Worm (Caenorhabditis elegans) whole organism, late embryonic: Measurements from ENCODE around the gene F07F6.2.

Source experiments
- C38D4.7 ChIP-seq: fragments of 200-800 bp; sonication (Bioruptor generic); optimal IDR thresholded peaks from 2 replicates; lab custom pipeline; 2018; ENCODE audit warnings: mild to moderate bottlenecking, missing genetic modification characterization, moderate library complexity, missing compliant biosample characterization
- K09A11.1 ChIP-seq: sonication (generic microtip); optimal IDR thresholded peaks from 2 replicates; lab custom pipeline; 2017; ENCODE audit warnings: antibody characterized with exemption, mild to moderate bottlenecking, missing genetic modification characterization, missing compliant biosample characterization; ENCODE audit not compliant: insufficient read depth
- ahr-1 ChIP-seq: sonication (generic microtip); optimal IDR thresholded peaks from 2 replicates; lab custom pipeline; 2016; ENCODE audit warnings: missing genetic modification characterization, missing compliant biosample characterization
- ceh-18 ChIP-seq: sonication (generic microtip); optimal IDR thresholded peaks from 2 replicates; lab custom pipeline; 2016; ENCODE audit warnings: missing genetic modification characterization, missing compliant biosample characterization
- ceh-24 ChIP-seq: sonication (generic microtip); optimal IDR thresholded peaks from 2 replicates; lab custom pipeline; 2016; ENCODE audit warnings: mild to moderate bottlenecking, missing genetic modification characterization, missing compliant biosample characterization
- ceh-31 ChIP-seq: sonication (generic microtip); optimal IDR thresholded peaks from 2 replicates; lab custom pipeline; 2016; ENCODE audit warnings: missing genetic modification characterization, missing compliant biosample characterization
- ceh-34 ChIP-seq: sonication (generic microtip); optimal IDR thresholded peaks from 2 replicates; lab custom pipeline; 2016; ENCODE audit warnings: mild to moderate bottlenecking, missing genetic modification characterization, missing compliant biosample characterization
- ceh-45 ChIP-seq: fragments of 200-800 bp; sonication (Bioruptor generic); IDR thresholded peaks from 2 replicates; pipeline ENCODE4 v1.3.6; 2022; ENCODE audit warnings: missing genetic modification reagents, missing genetic modification characterization, missing compliant biosample characterization
- ceh-48 ChIP-seq: sonication (generic microtip); optimal IDR thresholded peaks from 2 replicates; lab custom pipeline; 2016; ENCODE audit warnings: missing genetic modification characterization, inconsistent platforms, missing compliant biosample characterization
- dmd-4 ChIP-seq: sonication (generic microtip); optimal IDR thresholded peaks from 2 replicates; lab custom pipeline; 2016; ENCODE audit warnings: borderline replicate concordance, missing genetic modification characterization, missing compliant biosample characterization
- elt-2 ChIP-seq: sonication (generic microtip); optimal IDR thresholded peaks from 2 replicates; lab custom pipeline; 2016; ENCODE audit warnings: missing genetic modification reagents, missing genetic modification characterization, missing compliant biosample characterization
- elt-4 ChIP-seq: sonication (generic microtip); optimal IDR thresholded peaks from 2 replicates; lab custom pipeline; 2016; ENCODE audit warnings: missing genetic modification characterization, missing compliant biosample characterization
- fax-1 ChIP-seq: sonication (generic microtip); optimal IDR thresholded peaks from 2 replicates; lab custom pipeline; 2016; ENCODE audit warnings: missing genotype, missing genetic modification characterization, missing compliant biosample characterization
- fkh-10 ChIP-seq: fragments of 150-350 bp; optimal IDR thresholded peaks from 2 replicates; lab custom pipeline; 2014; ENCODE audit warnings: missing biosample characterization, missing genetic modification reagents, missing genetic modification characterization
- fkh-6 ChIP-seq: sonication (generic microtip); optimal IDR thresholded peaks from 2 replicates; lab custom pipeline; 2016; ENCODE audit warnings: missing genetic modification characterization, missing compliant biosample characterization
- gmeb-2 ChIP-seq: sonication (generic microtip); optimal IDR thresholded peaks from 2 replicates; lab custom pipeline; 2016; ENCODE audit warnings: missing genetic modification characterization, inconsistent platforms, missing compliant biosample characterization
- hlh-13 ChIP-seq: fragments of 200-800 bp; sonication (Bioruptor generic); optimal IDR thresholded peaks from 2 replicates; lab custom pipeline; 2018; ENCODE audit warnings: mild to moderate bottlenecking, missing genetic modification characterization, missing compliant biosample characterization
- hlh-15 ChIP-seq: sonication (generic microtip); optimal IDR thresholded peaks from 2 replicates; lab custom pipeline; 2016; ENCODE audit warnings: missing genetic modification characterization, missing compliant biosample characterization
- hlh-30 ChIP-seq: sonication (generic microtip); optimal IDR thresholded peaks from 2 replicates; lab custom pipeline; 2017; ENCODE audit warnings: antibody characterized with exemption, missing genetic modification characterization, missing compliant biosample characterization; ENCODE audit not compliant: insufficient read depth
- hlh-8 ChIP-seq: sonication (generic microtip); optimal IDR thresholded peaks from 2 replicates; lab custom pipeline; 2016; ENCODE audit warnings: missing genotype, missing genetic modification characterization, missing compliant biosample characterization
- lim-6 ChIP-seq: sonication (generic microtip); optimal IDR thresholded peaks from 2 replicates; lab custom pipeline; 2016; ENCODE audit warnings: missing genetic modification characterization, missing compliant biosample characterization
- lin-11 ChIP-seq: fragments of 200-800 bp; sonication (Bioruptor generic); optimal IDR thresholded peaks from 2 replicates; lab custom pipeline; 2018; ENCODE audit warnings: mild to moderate bottlenecking, missing genetic modification characterization, missing compliant biosample characterization
- nfya-1 ChIP-seq: sonication (generic microtip); optimal IDR thresholded peaks from 2 replicates; lab custom pipeline; 2017; ENCODE audit warnings: missing genetic modification characterization, mild to moderate bottlenecking, missing compliant biosample characterization, antibody characterized with exemption, moderate library complexity
- nhr-232 ChIP-seq: sonication (generic microtip); optimal IDR thresholded peaks from 2 replicates; lab custom pipeline; 2016; ENCODE audit warnings: missing genetic modification characterization, missing compliant biosample characterization
- odd-2 ChIP-seq: sonication (generic microtip); optimal IDR thresholded peaks from 2 replicates; lab custom pipeline; 2017; ENCODE audit warnings: antibody characterized with exemption, mild to moderate bottlenecking, missing genetic modification characterization, missing compliant biosample characterization
- pag-3 ChIP-seq: sonication (generic microtip); optimal IDR thresholded peaks from 2 replicates; lab custom pipeline; 2016; ENCODE audit warnings: missing compliant biosample characterization, missing genetic modification characterization, borderline replicate concordance
- pat-9 ChIP-seq: fragments of 200-800 bp; sonication (Bioruptor generic); optimal IDR thresholded peaks from 2 replicates; lab custom pipeline; 2018; ENCODE audit warnings: mild to moderate bottlenecking, missing genetic modification characterization, moderate library complexity, missing compliant biosample characterization
- pax-1 ChIP-seq: fragments of 150-350 bp; optimal IDR thresholded peaks from 2 replicates; lab custom pipeline; 2014; ENCODE audit warnings: missing biosample characterization, missing genetic modification characterization
- pha-2 ChIP-seq: sonication (generic microtip); optimal IDR thresholded peaks from 2 replicates; lab custom pipeline; 2017; ENCODE audit warnings: mild to moderate bottlenecking, missing genetic modification characterization, missing compliant biosample characterization
- pha-4 ChIP-seq: fragments of 150-350 bp; optimal IDR thresholded peaks from 2 replicates; lab custom pipeline; 2018; ENCODE audit warnings: missing biosample characterization, missing genetic modification reagents, missing genetic modification characterization
- pros-1 ChIP-seq: fragments of 150-350 bp; optimal IDR thresholded peaks from 2 replicates; lab custom pipeline; 2014; ENCODE audit warnings: missing biosample characterization, missing genetic modification reagents, missing genetic modification characterization
- ref-2 ChIP-seq: sonication (generic microtip); optimal IDR thresholded peaks from 2 replicates; lab custom pipeline; 2016; ENCODE audit warnings: missing genetic modification characterization, missing compliant biosample characterization
- sdc-2 ChIP-seq: sonication (generic microtip); optimal IDR thresholded peaks from 2 replicates; lab custom pipeline; 2016; ENCODE audit warnings: missing genotype, missing genetic modification characterization, missing compliant biosample characterization
- sox-4 ChIP-seq: sonication (generic microtip); optimal IDR thresholded peaks from 2 replicates; lab custom pipeline; 2017; ENCODE audit warnings: mild to moderate bottlenecking, missing genetic modification characterization, inconsistent platforms, missing compliant biosample characterization
- tbx-2 ChIP-seq: sonication (generic microtip); optimal IDR thresholded peaks from 2 replicates; lab custom pipeline; 2016; ENCODE audit warnings: missing genetic modification characterization, missing compliant biosample characterization
- unc-42 ChIP-seq: sonication (generic microtip); optimal IDR thresholded peaks from 2 replicates; lab custom pipeline; 2016; ENCODE audit warnings: missing genotype, missing genetic modification characterization, missing compliant biosample characterization
- unc-55 ChIP-seq: sonication (generic microtip); optimal IDR thresholded peaks from 2 replicates; lab custom pipeline; 2017; ENCODE audit warnings: missing biosample characterization, missing genetic modification reagents, missing genetic modification characterization
- zip-5 ChIP-seq: sonication (generic microtip); optimal IDR thresholded peaks from 2 replicates; lab custom pipeline; 2016; ENCODE audit warnings: missing genetic modification characterization, missing compliant biosample characterization
- ztf-16 ChIP-seq: sonication (generic microtip); optimal IDR thresholded peaks from 2 replicates; lab custom pipeline; 2017; ENCODE audit warnings: missing genetic modification characterization, missing compliant biosample characterization

F07F6.2 gene

ce11 chrII:5408924-5409323, 21.1 kb upstream of the F07F6.2 start, which contains the start of the genes EEED8.12 and EEED8.4:
TSS of gene EEED8.12 (minus strand) at chrII:5409024.
TSS of gene EEED8.4 (plus strand) at chrII:5409319.
- TF ChIP-seq pax-1 (tag; lab: Kevin White, UChicago) (no peak), ztf-16 (tag; lab: Kevin White, UChicago) (no peak)

ce11 chrII:5412467-5412866, 17.5 kb upstream of the F07F6.2 start, which contains the start of the genes EEED8.13 and EEED8.18:
TSS of gene EEED8.13 (minus strand) at chrII:5412567.
TSS of gene EEED8.18 (minus strand) at chrII:5412610.
- no peak for TF ChIP-seq sox-4
- no peak for TF ChIP-seq nhr-232 (tag; lab: Kevin White, UChicago)
- no peak for TF ChIP-seq hlh-8
- no peak for TF ChIP-seq lin-11 (tag; lab: Kevin White, UChicago)
- TF ChIP-seq, all 69 proteins: peak for 0

- TF ChIP-seq nhr-232 (tag; lab: Kevin White, UChicago), result no peak
- no peak for TF ChIP-seq odd-2 (tag; lab: Kevin White, UChicago)
- TF ChIP-seq elt-4 (tag; lab: Kevin White, UChicago), result no peak
- no peak for TF ChIP-seq nfya-1 (tag; lab: Kevin White, UChicago)
Observed at ce11 chrII:5414040-5414439, 16.0 kb upstream of the F07F6.2 start, which contains the start of the genes EEED8.14 and EEED8.3. TSS of gene EEED8.14 (minus strand) at chrII:5414052. TSS of gene EEED8.3 (plus strand) at chrII:5414276.

ce11 chrII:5416204-5416764, 13.7 kb upstream of the F07F6.2 start, which contains the start of gene EEED8.2:
TSS of gene EEED8.2 (plus strand) at chrII:5416714.
- TF ChIP-seq hlh-30 (tag; lab: Kevin White, UChicago), result peak; percentile 24
- no peak for TF ChIP-seq dmd-4 (tag; lab: Kevin White, UChicago)
- no peak for TF ChIP-seq nhr-232 (tag; lab: Kevin White, UChicago)
- peak; percentile 3 for TF ChIP-seq tbx-2 (tag; lab: Kevin White, UChicago)
- TF ChIP-seq unc-55, result peak; percentile 39
- TF ChIP-seq fax-1, result no peak
- TF ChIP-seq fkh-6 (tag; lab: Kevin White, UChicago), result no peak

- TF ChIP-seq unc-55 (peak; percentile 90), hlh-15 (no peak)
Observed at ce11 chrII:5417905-5418304, 12.1 kb upstream of the F07F6.2 start.

- TF ChIP-seq sdc-2 (tag; lab: Kevin White, UChicago) (no peak), elt-2 (tag; lab: Kevin White, UChicago) (peak; percentile 42), ahr-1 (tag; lab: Kevin White, UChicago) (no peak), ztf-16 (tag; lab: Kevin White, UChicago) (no peak), nfya-1 (tag; lab: Kevin White, UChicago) (peak; percentile 40), pros-1 (no peak), unc-55 (no peak), pat-9 (tag; lab: Kevin White, UChicago) (no peak), elt-4 (tag; lab: Kevin White, UChicago) (no peak), nhr-232 (tag; lab: Kevin White, UChicago) (no peak), pag-3 (no peak), ceh-18 (no peak), pha-2 (tag; lab: Kevin White, UChicago) (no peak), unc-42 (tag; lab: Kevin White, UChicago) (peak; percentile 54), ceh-48 (tag; lab: Kevin White, UChicago) (peak; percentile 36), fkh-10 (GFP tag; lab: Kevin White, UChicago) (no peak), ceh-34 (no peak), ref-2 (peak; percentile 8)
Observed at ce11 chrII:5418317-5418716, 11.7 kb upstream of the F07F6.2 start.

ce11 chrII:5418929-5419328, 11.1 kb upstream of the F07F6.2 start, which contains the start of gene EEED8.15:
TSS of gene EEED8.15 (plus strand) at chrII:5419229.
- TF ChIP-seq ceh-24 (tag; lab: Kevin White, UChicago) (no peak), pat-9 (tag; lab: Kevin White, UChicago) (no peak), ceh-45 (GFP tag; lab: Robert Waterston, UW) (no peak), zip-5 (tag; lab: Kevin White, UChicago) (no peak), ceh-31 (no peak), ref-2 (no peak), pha-4 (tag; lab: Kevin White, UChicago) (no peak), lim-6 (tag; lab: Kevin White, UChicago) (no peak), hlh-8 (no peak), hlh-13 (GFP tag; lab: Kevin White, UChicago) (no peak), sox-4 (no peak), K09A11.1 (tag; lab: Kevin White, UChicago) (no peak), fkh-10 (GFP tag; lab: Kevin White, UChicago) (no peak), C38D4.7 (GFP tag; lab: Kevin White, UChicago) (no peak), gmeb-2 (no peak), sdc-2 (tag; lab: Kevin White, UChicago) (no peak), unc-42 (tag; lab: Kevin White, UChicago) (no peak)
